Worm (Caenorhabditis elegans): ENCODE measurements around the gene syg-2.

syg-2 gene

ce11 chrX:14711168-14711629 lies 56.4 kb downstream of the syg-2 start, which contains the start of gene atrn-1:
Gene atrn-1, plus strand, starts transcription at chrX:14711579.
- TF ChIP-seq hmg-1.2 (GFP tag; IDR thresholded peaks at IDR 0.05) (peak; percentile 71; the same call in 1 of the 2 replicates), nhr-80 (tag; optimal IDR thresholded peaks at IDR 0.05) (peak; percentile 5), Y67H2A.10 (GFP tag; conservative IDR thresholded peaks at IDR 0.05) (no peak)

Measured in whole organism, young adult.